Worm (Caenorhabditis elegans) whole organism, young adult: ENCODE measurements around the gene M176.10.

ENCODE experiments used
- D2030.7 ChIP-seq: fragments of 200-800 bp; sonication (Bioruptor generic); IDR thresholded peaks from 2 replicates; pipeline ENCODE4 v1.3.6; 2022; ENCODE audit warnings: missing genetic modification reagents, missing genetic modification characterization, missing compliant biosample characterization
- F33H1.4 ChIP-seq: fragments of 200-800 bp; sonication (Bioruptor generic); IDR thresholded peaks from 2 replicates; pipeline ENCODE4 v1.3.6; 2022; ENCODE audit warnings: missing genetic modification reagents, missing genetic modification characterization, missing compliant biosample characterization
- F37B4.10 ChIP-seq: fragments of 200-800 bp; sonication (Bioruptor generic); IDR thresholded peaks from 2 replicates; pipeline ENCODE4 v1.3.6; 2022; ENCODE audit warnings: missing genetic modification characterization, missing compliant biosample characterization
- K11D2.4 ChIP-seq: fragments of 200-800 bp; sonication (Bioruptor generic); IDR thresholded peaks from 2 replicates; pipeline ENCODE4 v1.3.6; 2022; ENCODE audit warnings: missing genetic modification reagents, missing genetic modification characterization, missing compliant biosample characterization
- T26A5.8 ChIP-seq: sonication (generic microtip); optimal IDR thresholded peaks from 2 replicates; lab custom pipeline; 2016; ENCODE audit warnings: missing genetic modification characterization, missing compliant biosample characterization
- ZK185.1 ChIP-seq: sonication (generic microtip); optimal IDR thresholded peaks from 2 replicates; lab custom pipeline; 2016; ENCODE audit warnings: mild to moderate bottlenecking, missing genetic modification characterization, missing compliant biosample characterization; ENCODE audit not compliant: poor library complexity, severe bottlenecking
- ama-1 ChIP-seq, 3 experiments: fragments of 150-350 bp in 1 of 3; sonication (generic microtip) in 2 of 3; optimal IDR thresholded peaks; 2 replicates each; lab custom pipeline; 2014 to 2018; ENCODE audit warnings: missing biosample characterization in 2 of 3, missing genetic modification characterization in 2 of 3, missing genetic modification reagents in 2 of 3
- aptf-2 ChIP-seq: fragments of 200-800 bp; sonication (Bioruptor generic); conservative IDR thresholded peaks from 2 replicates; pipeline ENCODE4 v1.3.6; 2022; ENCODE audit warnings: missing genetic modification reagents, missing genetic modification characterization, missing compliant biosample characterization
- attf-5 ChIP-seq: fragments of 200-800 bp; sonication (Bioruptor generic); optimal IDR thresholded peaks from 2 replicates; lab custom pipeline; 2018; ENCODE audit warnings: mild to moderate bottlenecking, missing genetic modification characterization, missing compliant biosample characterization
- cebp-1 ChIP-seq, 2 experiments: fragments of 200-800 bp in 1 of 2; sonication (Bioruptor generic) in 1 of 2; sonication (generic microtip) in 1 of 2; IDR thresholded peaks in 1 of 2; optimal IDR thresholded peaks in 1 of 2; 2 replicates each; pipeline versions ENCODE4 v1.3.6 to Lab custom; 2017 to 2022; ENCODE audit warnings: missing compliant biosample characterization in 2 of 2, missing genetic modification characterization in 2 of 2, mild to moderate bottlenecking in 1 of 2, missing genetic modification reagents in 1 of 2, moderate library complexity in 1 of 2
- dox-1 ChIP-seq: fragments of 200-800 bp; sonication (Bioruptor generic); IDR thresholded peaks from 2 replicates; pipeline ENCODE4 v1.3.6; 2022; ENCODE audit warnings: missing genetic modification reagents, missing genetic modification characterization, missing compliant biosample characterization
- efl-1 ChIP-seq: fragments of 150-350 bp; optimal IDR thresholded peaks from 2 replicates; lab custom pipeline; 2014; ENCODE audit warnings: missing biosample characterization, missing genetic modification reagents, missing genetic modification characterization
- egrh-3 ChIP-seq: fragments of 200-800 bp; sonication (Bioruptor generic); IDR thresholded peaks from 2 replicates; pipeline ENCODE4 v1.3.6; 2022; ENCODE audit warnings: missing genetic modification reagents, missing genetic modification characterization, missing compliant biosample characterization
- him-1 ChIP-seq: sonication (generic microtip); optimal IDR thresholded peaks from 2 replicates; lab custom pipeline; 2016; ENCODE audit warnings: missing genotype, missing genetic modification reagents, missing genetic modification characterization, missing compliant biosample characterization
- hmg-1.2 ChIP-seq: fragments of 200-800 bp; sonication (Bioruptor generic); IDR thresholded peaks from 2 replicates; pipeline ENCODE4 v1.3.6; 2022; ENCODE audit warnings: missing genetic modification reagents, missing genetic modification characterization, missing compliant biosample characterization
- hmg-20 ChIP-seq: fragments of 200-800 bp; sonication (Bioruptor generic); IDR thresholded peaks from 2 replicates; pipeline ENCODE4 v1.3.6; 2022; ENCODE audit warnings: missing genetic modification reagents, missing genetic modification characterization, missing compliant biosample characterization
- let-607 ChIP-seq, 2 experiments: fragments of 200-800 bp in 1 of 2; sonication (Bioruptor generic) in 1 of 2; sonication (generic microtip) in 1 of 2; optimal IDR thresholded peaks; 2 replicates each; lab custom pipeline; 2016 to 2018; ENCODE audit warnings: mild to moderate bottlenecking in 2 of 2, missing compliant biosample characterization in 2 of 2, missing genetic modification characterization in 2 of 2, moderate library complexity in 2 of 2, missing genotype in 1 of 2
- lin-35 ChIP-seq, 3 experiments: fragments of 150-350 bp in 2 of 3; sonication (generic microtip) in 1 of 3; optimal IDR thresholded peaks; 2 replicates each; lab custom pipeline; 2014 to 2018; ENCODE audit warnings: missing biosample characterization in 3 of 3, missing genetic modification characterization in 3 of 3, missing genetic modification reagents in 3 of 3
- lin-40 ChIP-seq: sonication (generic microtip); optimal IDR thresholded peaks from 2 replicates; lab custom pipeline; 2016; ENCODE audit warnings: missing genetic modification characterization, mild to moderate bottlenecking, missing compliant biosample characterization, missing genotype, missing genetic modification reagents
- lin-54 ChIP-seq: fragments of 200-800 bp; sonication (Bioruptor generic); optimal IDR thresholded peaks from 2 replicates; lab custom pipeline; 2018; ENCODE audit warnings: mild to moderate bottlenecking, missing genetic modification characterization, missing compliant biosample characterization
- lir-1 ChIP-seq: fragments of 200-800 bp; sonication (Bioruptor generic); conservative IDR thresholded peaks from 2 replicates; pipeline ENCODE4 v1.3.6; 2022; ENCODE audit warnings: missing genetic modification reagents, missing genetic modification characterization, missing compliant biosample characterization
- lsl-1 ChIP-seq: fragments of 200-800 bp; sonication (Bioruptor generic); optimal IDR thresholded peaks from 2 replicates; lab custom pipeline; 2018; ENCODE audit warnings: mild to moderate bottlenecking, missing genetic modification characterization, moderate library complexity, missing compliant biosample characterization
- madf-6 ChIP-seq: fragments of 200-800 bp; sonication (Bioruptor generic); IDR thresholded peaks from 2 replicates; pipeline ENCODE4 v1.3.6; 2022; ENCODE audit warnings: missing genetic modification reagents, missing genetic modification characterization, missing compliant biosample characterization
- mcd-1 ChIP-seq: fragments of 200-800 bp; sonication (Bioruptor generic); IDR thresholded peaks from 2 replicates; pipeline ENCODE4 v1.3.6; 2022; ENCODE audit warnings: missing genetic modification reagents, missing genetic modification characterization, missing compliant biosample characterization
- nhr-179 ChIP-seq: sonication (generic microtip); optimal IDR thresholded peaks from 2 replicates; lab custom pipeline; 2016; ENCODE audit warnings: mild to moderate bottlenecking, missing genetic modification characterization, missing compliant biosample characterization
- nhr-80 ChIP-seq: sonication (generic microtip); optimal IDR thresholded peaks from 2 replicates; lab custom pipeline; 2016; ENCODE audit warnings: missing genetic modification characterization, missing compliant biosample characterization
- nhr-90 ChIP-seq: sonication (generic microtip); optimal IDR thresholded peaks from 2 replicates; lab custom pipeline; 2016; ENCODE audit warnings: missing genotype, mild to moderate bottlenecking, missing genetic modification characterization, missing compliant biosample characterization
- rcor-1 ChIP-seq: fragments of 200-800 bp; sonication (Bioruptor generic); IDR thresholded peaks from 2 replicates; pipeline ENCODE4 v1.3.6; 2022; ENCODE audit warnings: missing genetic modification reagents, missing genetic modification characterization, missing compliant biosample characterization
- snpc-1.3 ChIP-seq: sonication (generic microtip); optimal IDR thresholded peaks from 2 replicates; lab custom pipeline; 2017; ENCODE audit warnings: missing genetic modification characterization, mild to moderate bottlenecking, missing compliant biosample characterization, antibody characterized with exemption, moderate library complexity, missing genotype, missing genetic modification reagents; ENCODE audit not compliant: insufficient read depth
- snpc-4 ChIP-seq, 5 experiments: fragments of 150-350 bp in 1 of 5; sonication (generic microtip) in 4 of 5; optimal IDR thresholded peaks; 2 replicates each; lab custom pipeline; 2014 to 2018; ENCODE audit warnings: missing genetic modification characterization in 5 of 5, missing biosample characterization in 3 of 5, antibody characterized with exemption in 2 of 5, mild to moderate bottlenecking in 2 of 5, missing compliant biosample characterization in 2 of 5, missing genotype in 2 of 5, moderate library complexity in 2 of 5, missing genetic modification reagents in 1 of 5
- tbp1 ChIP-seq: fragments of 200-800 bp; sonication (Bioruptor generic); optimal IDR thresholded peaks from 2 replicates; lab custom pipeline; 2018; ENCODE audit warnings: mild to moderate bottlenecking, missing genetic modification characterization, missing compliant biosample characterization
- unc-62 ChIP-seq: fragments of 150-350 bp; optimal IDR thresholded peaks from 2 replicates; lab custom pipeline; 2014; ENCODE audit warnings: missing biosample characterization, missing genetic modification reagents, missing genetic modification characterization
- xnd-1 ChIP-seq: sonication (generic microtip); optimal IDR thresholded peaks from 2 replicates; lab custom pipeline; 2016; ENCODE audit warnings: missing genotype, missing genetic modification reagents, missing genetic modification characterization, missing compliant biosample characterization
- ztf-18 ChIP-seq: sonication (generic microtip); optimal IDR thresholded peaks from 2 replicates; lab custom pipeline; 2016; ENCODE audit warnings: missing genotype, mild to moderate bottlenecking, missing genetic modification characterization, missing compliant biosample characterization

Gene M176.10

DNA sequence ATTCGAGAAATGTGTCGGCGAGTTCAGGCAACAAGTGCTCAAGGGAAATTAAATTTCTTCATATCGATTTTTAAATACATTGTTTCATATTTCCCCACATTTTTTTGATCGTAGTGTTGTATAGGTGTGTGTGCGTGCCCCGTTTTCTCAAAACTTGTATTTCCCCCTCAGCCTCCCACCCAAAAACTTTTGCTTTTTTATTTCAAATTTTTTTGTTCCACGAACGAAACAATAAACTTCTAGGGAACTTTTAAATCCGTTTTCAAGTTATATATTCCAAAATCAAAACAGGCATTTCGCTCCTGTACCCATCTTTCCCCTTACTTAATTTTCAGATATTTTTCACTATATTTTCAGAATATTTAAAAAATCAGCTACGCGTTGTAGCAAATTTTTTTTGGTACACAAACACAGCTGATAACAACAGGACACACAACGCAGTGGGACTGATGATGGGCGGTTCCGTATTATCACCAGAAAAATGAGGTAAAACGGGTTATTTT lies 7.9 kb downstream of the M176.10 start, which contains the start of the genes M176.4 and M176.16:
M176.4 (plus strand) TSS at position 301 of the 503 bp plus-strand sequence.
M176.16 (plus strand) TSS at position 453 of the 503 bp plus-strand sequence.
- TF ChIP-seq nhr-80, result peak; percentile 53
- no peak for TF ChIP-seq T26A5.8 (tag; lab: Kevin White, UChicago)

DNA sequence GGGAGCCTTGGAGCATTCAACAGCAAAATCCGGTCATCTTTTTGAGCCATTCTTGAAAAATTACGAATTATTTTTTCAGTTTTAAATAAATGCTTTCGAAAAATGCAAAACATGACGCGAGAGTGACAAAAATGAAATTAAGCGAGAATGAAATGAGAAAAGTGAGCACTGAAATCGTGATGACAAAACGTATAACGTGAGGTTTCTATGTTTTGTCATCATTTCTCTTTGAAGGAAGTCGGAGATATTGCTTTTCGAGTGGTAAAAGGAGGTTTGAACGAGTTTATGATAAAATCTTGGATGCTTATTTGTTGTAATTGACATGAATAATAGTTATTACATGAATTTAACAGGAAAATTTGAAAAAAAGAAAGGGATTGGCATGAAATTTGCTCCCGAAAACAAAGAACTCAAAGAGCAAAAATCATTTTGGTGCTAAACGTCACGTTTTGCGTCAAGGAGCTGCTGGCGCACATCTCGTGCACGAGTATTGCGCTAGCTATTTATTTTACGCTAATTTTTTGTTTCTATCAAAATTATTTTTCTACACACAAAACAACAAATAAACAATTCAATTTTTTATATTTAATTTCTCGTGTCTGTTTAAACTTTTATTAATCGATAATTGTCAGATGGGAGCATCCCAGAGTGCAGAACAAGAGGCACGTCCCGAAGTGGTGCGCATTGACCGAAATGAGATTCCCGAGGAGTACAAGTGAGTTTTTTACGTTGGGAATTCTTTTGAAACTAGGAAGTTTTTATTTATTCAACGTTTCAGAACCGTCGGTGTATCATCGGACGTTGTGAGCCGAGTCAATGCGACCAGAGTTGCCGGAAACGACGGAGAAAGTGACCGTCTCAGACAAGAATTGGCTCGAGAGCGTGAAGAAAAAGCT lies 9.3 kb downstream of the M176.10 start, which contains the start of the genes gss-1 and chch-3:
gss-1 (minus strand) TSS at position 51 of the 896 bp plus-strand sequence.
chch-3 (plus strand) TSS at position 633 of the 896 bp plus-strand sequence.
- TF ChIP-seq ztf-18 (tag; lab: Kevin White, UChicago) (peak; percentile 93), hmg-20 (GFP tag; lab: Robert Waterston, UW) (no peak), let-607 (tag; optimal IDR thresholded peaks at IDR 0.05; lab: Kevin White, UChicago) (no peak), F37B4.10 (GFP tag; lab: Robert Waterston, UW) (no peak), him-1 (tag; lab: Kevin White, UChicago) (no peak), F33H1.4 (GFP tag; lab: Robert Waterston, UW) (peak; percentile 52), dox-1 (peak; percentile 53), ZK185.1 (peak; percentile 25), egrh-3 (no peak), xnd-1 (tag; lab: Kevin White, UChicago) (no peak), madf-6 (GFP tag; lab: Robert Waterston, UW) (peak; percentile 51), lin-54 (GFP tag; lab: Kevin White, UChicago) (peak; percentile 49), snpc-4 (GFP tag; optimal IDR thresholded peaks at IDR 0.05; lab: Kevin White, UChicago) (no peak), snpc-4 (tag; optimal IDR thresholded peaks at IDR 0.05; lab: Kevin White, UChicago) (peak in 1 of 4 experiments; percentile 21), rcor-1 (GFP tag; lab: Robert Waterston, UW) (peak; percentile 33; the same call in 1 of the 2 replicates), unc-62 (GFP tag; lab: Kevin White, UChicago) (no peak), snpc-1.3 (tag; lab: Kevin White, UChicago) (no peak), lin-40 (tag; lab: Kevin White, UChicago) (no peak), lsl-1 (peak; percentile 22), nhr-179 (no peak), aptf-2 (GFP tag; lab: Robert Waterston, UW) (no peak), mcd-1 (peak; percentile 40; the same call in 1 of the 2 replicates), D2030.7 (GFP tag; lab: Robert Waterston, UW) (0 out of 2 replicates have a peak, but pooled peaks have one; percentile 34), hmg-1.2 (GFP tag; lab: Robert Waterston, UW) (peak; percentile 33; the same call in 1 of the 2 replicates), cebp-1 (GFP tag; IDR thresholded peaks at IDR 0.05; lab: Robert Waterston, UW) (no peak), cebp-1 (tag; optimal IDR thresholded peaks at IDR 0.05; lab: Kevin White, UChicago) (peak; percentile 55), K11D2.4 (GFP tag; lab: Robert Waterston, UW) (peak; percentile 23; the same call in 1 of the 2 replicates), nhr-90 (tag; lab: Kevin White, UChicago) (no peak), lir-1 (GFP tag; lab: Robert Waterston, UW) (no peak), tbp1 (GFP tag; lab: Kevin White, UChicago) (peak; percentile 30), lin-35 (GFP tag; optimal IDR thresholded peaks at IDR 0.05; lab: Kevin White, UChicago) (peak in 1 of 3 experiments; percentile 36), attf-5 (GFP tag; lab: Kevin White, UChicago) (peak; percentile 32), efl-1 (GFP tag; lab: Kevin White, UChicago) (peak; percentile 7), ama-1 (optimal IDR thresholded peaks at IDR 0.05; lab: Kevin White, UChicago) (no peak), ama-1 (GFP tag; optimal IDR thresholded peaks at IDR 0.05; lab: Kevin White, UChicago) (no peak), nhr-80 (peak; percentile 74)
- TF ChIP-seq, all 124 proteins: peak for 19
